Fruit fly (Drosophila melanogaster): ENCODE measurements around the gene CG6271.

DNA sequence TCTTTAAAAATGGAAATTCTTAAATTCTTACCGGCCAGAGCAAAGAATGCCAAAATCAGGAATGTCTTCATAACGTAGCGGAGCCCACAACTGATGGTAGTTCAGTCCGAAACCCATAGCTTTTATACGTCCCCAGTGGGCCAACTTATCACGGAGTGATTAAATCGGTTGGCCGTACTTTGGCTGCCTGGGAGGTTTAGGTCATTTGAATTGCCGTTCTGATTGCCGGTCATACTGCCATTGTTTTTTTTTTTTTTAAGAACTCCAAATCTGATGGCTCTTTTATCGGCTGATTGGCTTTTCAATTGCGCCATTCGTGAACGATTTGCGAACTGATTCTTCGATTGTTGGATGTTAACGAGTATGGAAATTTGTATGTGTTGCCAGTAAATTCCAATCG, 2.8 kb downstream of the CG6271 start, which contains the start of gene CG6277:
- TF ChIP-seq Drgx (GFP tag; IDR thresholded peaks at IDR 0.05) (no peak), bbx (GFP tag; IDR thresholded peaks at IDR 0.05; ENCODE audit: partially characterized antibody) (no peak), CG11247 (GFP tag; IDR thresholded peaks at IDR 0.05) (no peak), h (optimal IDR thresholded peaks at IDR 0.05) (no peak), CG31224 (GFP tag; IDR thresholded peaks at IDR 0.05) (no peak), Lpt (GFP tag; optimal IDR thresholded peaks at IDR 0.05) (no peak), CG9797 (GFP tag; optimal IDR thresholded peaks at IDR 0.05) (no peak), Oli (tag; optimal IDR thresholded peaks at IDR 0.05) (no peak), br (optimal IDR thresholded peaks at IDR 0.05) (no peak)
